Worm (Caenorhabditis elegans): ENCODE results near the gene ptr-20.
"Not testable (repeated sequence)": the region's sequence is repeated elsewhere in the genome, so short reads cannot be mapped to it uniquely, and the experiment has no call there.

Gene ptr-20

DNA sequence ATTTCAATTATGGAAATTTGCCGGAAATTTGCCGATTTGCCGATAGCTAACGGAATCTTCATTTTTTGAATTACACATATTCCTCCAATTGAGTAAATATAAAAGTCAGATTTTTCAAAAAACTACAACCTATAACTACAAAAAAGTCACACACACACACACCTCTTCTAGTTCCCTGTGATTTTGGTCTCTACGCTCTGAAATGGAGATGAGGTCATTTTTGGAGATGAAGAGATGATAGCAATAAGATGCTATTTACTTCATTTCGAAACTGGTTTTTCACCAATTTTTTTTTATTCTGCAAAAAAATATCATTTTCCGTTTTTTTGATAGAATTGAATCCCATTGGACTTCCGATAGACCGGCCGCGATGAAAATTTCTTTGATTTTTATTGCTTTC, 33.8 kb upstream of the ptr-20 start, which contains the start of gene Y53F4B.23:
Gene Y53F4B.23, plus strand, starts transcription at position 312 of the 400 bp plus-strand sequence.
- TF ChIP-seq lsy-2 (tag; optimal IDR thresholded peaks at IDR 0.05) (no peak), aly-2 (tag; optimal IDR thresholded peaks at IDR 0.05) (no peak), nhr-237 (tag; optimal IDR thresholded peaks at IDR 0.05) (no peak), nhr-10 (tag; optimal IDR thresholded peaks at IDR 0.05) (no peak)

DNA sequence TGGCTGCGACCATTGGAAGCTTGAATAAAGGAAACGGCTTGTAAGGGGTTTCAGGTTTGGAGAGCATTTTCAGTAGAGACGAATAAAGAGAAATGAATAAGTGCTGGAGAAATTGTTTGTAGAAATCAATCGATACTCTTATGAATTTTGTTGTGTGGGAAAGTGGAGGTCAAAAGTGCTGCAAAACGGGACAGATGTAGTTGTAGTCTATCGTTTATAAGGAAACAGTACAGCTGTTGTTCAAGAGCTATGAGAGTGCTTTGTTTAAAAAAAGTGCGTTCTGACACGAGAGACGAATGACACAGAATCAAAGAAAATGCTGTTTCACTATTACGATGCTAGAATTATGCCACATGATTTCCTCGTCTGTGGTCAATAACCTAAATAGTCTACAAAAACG, 27.5 kb upstream of the ptr-20 start, which contains the start of gene Y53F4B.62:
Gene Y53F4B.62, minus strand, starts transcription at position 101 of the 400 bp plus-strand sequence.
- no peak for TF ChIP-seq peb-1 (tag; optimal IDR thresholded peaks at IDR 0.05)
- no peak for TF ChIP-seq mdl-1 (tag; optimal IDR thresholded peaks at IDR 0.05)
- no peak for TF ChIP-seq ztf-11 (tag; optimal IDR thresholded peaks at IDR 0.05)
- no peak for TF ChIP-seq ZK546.5 (tag; optimal IDR thresholded peaks at IDR 0.05)
- TF ChIP-seq alr-1 (tag; optimal IDR thresholded peaks at IDR 0.05) = no peak
- no peak for TF ChIP-seq skn-1 (tag; optimal IDR thresholded peaks at IDR 0.05)
- TF ChIP-seq sem-4 (tag; optimal IDR thresholded peaks at IDR 0.05) = no peak
- no peak for TF ChIP-seq sma-9 (GFP tag; optimal IDR thresholded peaks at IDR 0.05)
- no peak for TF ChIP-seq sma-9 (tag; optimal IDR thresholded peaks at IDR 0.05)
- TF ChIP-seq zag-1 (tag; optimal IDR thresholded peaks at IDR 0.05) = no peak
- no peak for TF ChIP-seq elt-1 (tag; optimal IDR thresholded peaks at IDR 0.05)
- no peak for TF ChIP-seq nhr-21 (tag; optimal IDR thresholded peaks at IDR 0.05)
- no peak for TF ChIP-seq snpc-4 (tag; optimal IDR thresholded peaks at IDR 0.05)

ce11 chrII:15134332-15134731, 23.6 kb upstream of the ptr-20 start, which contains the start of gene Y53F4B.24:
TSS of gene Y53F4B.24 (minus strand) at chrII:15134432.
- TF ChIP-seq blmp-1 (tag; optimal IDR thresholded peaks at IDR 0.05; ENCODE audit: insufficient read depth) (no peak), lin-39 (tag; optimal IDR thresholded peaks at IDR 0.05) (no peak), peb-1 (tag; optimal IDR thresholded peaks at IDR 0.05) (no peak), unc-62 (GFP tag; optimal IDR thresholded peaks at IDR 0.05) (no peak), alr-1 (tag; optimal IDR thresholded peaks at IDR 0.05) (no peak), elt-1 (tag; optimal IDR thresholded peaks at IDR 0.05) (no peak), lin-11 (tag; optimal IDR thresholded peaks at IDR 0.05) (no peak), unc-55 (GFP tag; optimal IDR thresholded peaks at IDR 0.05) (no peak), egl-27 (tag; optimal IDR thresholded peaks at IDR 0.05) (no peak), ztf-11 (tag; optimal IDR thresholded peaks at IDR 0.05) (no peak), nhr-25 (tag; optimal IDR thresholded peaks at IDR 0.05) (no peak), lin-13 (GFP tag; optimal IDR thresholded peaks at IDR 0.05) (no peak), ztf-4 (tag; optimal IDR thresholded peaks at IDR 0.05) (no peak), sem-4 (tag; optimal IDR thresholded peaks at IDR 0.05) (no peak), nhr-12 (tag; optimal IDR thresholded peaks at IDR 0.05) (no peak)

DNA sequence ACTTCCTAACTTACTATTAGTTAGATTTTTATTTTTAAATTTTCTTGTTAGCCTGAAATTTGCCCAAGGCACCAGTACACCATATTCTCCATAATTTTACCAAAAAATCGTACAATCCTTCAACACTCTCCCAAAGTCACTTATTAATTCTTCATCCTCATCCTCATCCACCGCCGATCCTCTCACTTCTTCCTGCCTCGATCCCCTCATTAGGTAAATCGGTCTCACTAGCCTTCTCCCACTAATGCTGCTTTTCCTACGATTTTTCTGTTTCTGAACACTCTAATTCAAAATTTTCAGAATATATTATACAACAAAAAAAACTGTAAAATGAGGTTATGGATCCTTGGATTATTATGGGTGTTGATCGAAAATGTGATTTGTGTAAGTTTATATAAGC, 22.1 kb upstream of the ptr-20 start, which contains the start of gene Y53F4B.25:
Gene Y53F4B.25, plus strand, starts transcription at position 301 of the 400 bp plus-strand sequence.
- no peak for TF ChIP-seq unc-55 (GFP tag; optimal IDR thresholded peaks at IDR 0.05)
- TF ChIP-seq crh-2 (tag; optimal IDR thresholded peaks at IDR 0.05) = no peak
- no peak for TF ChIP-seq ceh-16 (tag; optimal IDR thresholded peaks at IDR 0.05)
- TF ChIP-seq sma-9 (GFP tag; optimal IDR thresholded peaks at IDR 0.05) = no peak
- no peak for TF ChIP-seq sma-9 (tag; optimal IDR thresholded peaks at IDR 0.05)
- TF ChIP-seq nhr-77 (tag; optimal IDR thresholded peaks at IDR 0.05) = no peak
- TF ChIP-seq sma-3 (GFP tag; optimal IDR thresholded peaks at IDR 0.05) = no peak
- no peak for TF ChIP-seq nhr-129 (tag; optimal IDR thresholded peaks at IDR 0.05)
- TF ChIP-seq peb-1 (tag; optimal IDR thresholded peaks at IDR 0.05) = no peak
- no peak for TF ChIP-seq ztf-1 (GFP tag; conservative IDR thresholded peaks at IDR 0.05)
- no peak for TF ChIP-seq fos-1 (tag; optimal IDR thresholded peaks at IDR 0.05)
- TF ChIP-seq nhr-12 (tag; optimal IDR thresholded peaks at IDR 0.05) = no peak
- TF ChIP-seq unc-62 (GFP tag; optimal IDR thresholded peaks at IDR 0.05) = no peak

DNA sequence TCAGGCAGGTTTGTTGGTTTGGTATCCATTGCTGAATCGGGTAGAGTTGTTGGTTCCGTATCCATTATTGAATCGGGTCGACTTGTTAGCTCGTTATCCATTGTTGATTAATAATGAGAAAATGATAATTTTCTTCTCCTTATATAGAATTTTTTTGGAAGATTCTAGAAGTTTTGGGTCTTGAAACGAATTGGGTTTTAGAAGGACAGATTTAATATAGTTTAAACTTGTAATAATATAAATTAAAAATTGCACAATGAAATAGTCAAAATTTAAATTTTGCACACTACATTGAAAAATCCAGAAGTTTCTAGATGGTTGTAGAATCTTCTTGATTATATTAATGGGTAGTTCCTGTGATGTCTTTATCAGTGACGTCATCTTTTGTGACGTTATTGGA, 17.1 kb upstream of the ptr-20 start, which contains the start of gene Y53F4B.26:
Gene Y53F4B.26, minus strand, starts transcription at position 101 of the 400 bp plus-strand sequence.
- not testable (repeated sequence) for TF ChIP-seq ZK546.5 (tag; optimal IDR thresholded peaks at IDR 0.05); lin-13 (GFP tag; optimal IDR thresholded peaks at IDR 0.05); unc-55 (GFP tag; optimal IDR thresholded peaks at IDR 0.05)

All from whole organism, L2 larva.